Worm (Caenorhabditis elegans) whole organism, young adult: ENCODE results near the gene F29F11.20.

ENCODE experiments used
- C17E4.6 ChIP-seq: fragments of 200-800 bp; sonication (Bioruptor generic); IDR thresholded peaks from 2 replicates; pipeline ENCODE4 v1.3.6; 2022; ENCODE audit warnings: missing genetic modification reagents, missing genetic modification characterization, missing compliant biosample characterization
- F23B12.7 ChIP-seq: sonication (generic microtip); optimal IDR thresholded peaks from 2 replicates; lab custom pipeline; 2017; ENCODE audit warnings: missing genetic modification characterization, mild to moderate bottlenecking, missing compliant biosample characterization, antibody characterized with exemption, moderate library complexity; ENCODE audit not compliant: insufficient read depth
- F49E8.2 ChIP-seq: sonication (generic microtip); optimal IDR thresholded peaks from 3 replicates; lab custom pipeline; 2017; ENCODE audit warnings: missing genetic modification characterization, mild to moderate bottlenecking, missing compliant biosample characterization, antibody characterized with exemption, moderate library complexity; ENCODE audit not compliant: insufficient read depth
- T26A5.8 ChIP-seq: sonication (generic microtip); optimal IDR thresholded peaks from 2 replicates; lab custom pipeline; 2016; ENCODE audit warnings: missing genetic modification characterization, missing compliant biosample characterization
- Y53G8AR.9 ChIP-seq: fragments of 200-800 bp; sonication (Bioruptor generic); conservative IDR thresholded peaks from 2 replicates; pipeline ENCODE4 v1.3.6; 2022; ENCODE audit warnings: missing genetic modification reagents, missing genetic modification characterization, missing compliant biosample characterization
- akir-1 ChIP-seq: fragments of 200-800 bp; sonication (Bioruptor generic); optimal IDR thresholded peaks from 2 replicates; lab custom pipeline; 2018; ENCODE audit warnings: mild to moderate bottlenecking, missing genetic modification characterization, moderate library complexity, missing compliant biosample characterization
- attf-3 ChIP-seq: fragments of 200-800 bp; sonication (Bioruptor generic); conservative IDR thresholded peaks from 2 replicates; pipeline ENCODE4 v1.3.6; 2022; ENCODE audit warnings: missing genetic modification reagents, missing genetic modification characterization, missing compliant biosample characterization
- attf-5 ChIP-seq: fragments of 200-800 bp; sonication (Bioruptor generic); optimal IDR thresholded peaks from 2 replicates; lab custom pipeline; 2018; ENCODE audit warnings: mild to moderate bottlenecking, missing genetic modification characterization, missing compliant biosample characterization
- cebp-1 ChIP-seq, 2 experiments: fragments of 200-800 bp in 1 of 2; sonication (Bioruptor generic) in 1 of 2; sonication (generic microtip) in 1 of 2; IDR thresholded peaks in 1 of 2; optimal IDR thresholded peaks in 1 of 2; 2 replicates each; pipeline versions ENCODE4 v1.3.6 to Lab custom; 2017 to 2022; ENCODE audit warnings: missing compliant biosample characterization in 2 of 2, missing genetic modification characterization in 2 of 2, mild to moderate bottlenecking in 1 of 2, missing genetic modification reagents in 1 of 2, moderate library complexity in 1 of 2
- cebp-2 ChIP-seq: fragments of 200-800 bp; sonication (Bioruptor generic); IDR thresholded peaks from 2 replicates; pipeline ENCODE4 v1.3.6; 2022; ENCODE audit warnings: missing genetic modification characterization, missing compliant biosample characterization
- ceh-100 ChIP-seq: fragments of 200-800 bp; sonication (Bioruptor generic); IDR thresholded peaks from 2 replicates; pipeline ENCODE4 v1.3.6; 2022; ENCODE audit warnings: missing genetic modification reagents, missing genetic modification characterization, missing compliant biosample characterization
- ceh-27 ChIP-seq: fragments of 200-800 bp; sonication (Bioruptor generic); optimal IDR thresholded peaks from 2 replicates; lab custom pipeline; 2018; ENCODE audit warnings: mild to moderate bottlenecking, missing genetic modification characterization, moderate library complexity, missing compliant biosample characterization
- ceh-40 ChIP-seq: fragments of 200-800 bp; sonication (Bioruptor generic); IDR thresholded peaks from 2 replicates; pipeline ENCODE4 v1.3.6; 2022; ENCODE audit warnings: missing genetic modification characterization, missing compliant biosample characterization
- ceh-58 ChIP-seq: fragments of 200-800 bp; sonication (Bioruptor generic); IDR thresholded peaks from 2 replicates; pipeline ENCODE4 v1.3.6; 2022; ENCODE audit warnings: missing genetic modification characterization, missing compliant biosample characterization
- ceh-79 ChIP-seq: sonication (generic microtip); optimal IDR thresholded peaks from 2 replicates; lab custom pipeline; 2017; ENCODE audit warnings: mild to moderate bottlenecking, missing genetic modification characterization, missing compliant biosample characterization
- dox-1 ChIP-seq: fragments of 200-800 bp; sonication (Bioruptor generic); IDR thresholded peaks from 2 replicates; pipeline ENCODE4 v1.3.6; 2022; ENCODE audit warnings: missing genetic modification reagents, missing genetic modification characterization, missing compliant biosample characterization
- efl-1 ChIP-seq: fragments of 150-350 bp; optimal IDR thresholded peaks from 2 replicates; lab custom pipeline; 2014; ENCODE audit warnings: missing biosample characterization, missing genetic modification reagents, missing genetic modification characterization
- egl-44 ChIP-seq: fragments of 200-800 bp; sonication (Bioruptor generic); IDR thresholded peaks from 2 replicates; pipeline ENCODE4 v1.3.6; 2022; ENCODE audit warnings: missing genetic modification reagents, missing genetic modification characterization, missing compliant biosample characterization
- egrh-3 ChIP-seq: fragments of 200-800 bp; sonication (Bioruptor generic); IDR thresholded peaks from 2 replicates; pipeline ENCODE4 v1.3.6; 2022; ENCODE audit warnings: missing genetic modification reagents, missing genetic modification characterization, missing compliant biosample characterization
- ets-4 ChIP-seq: fragments of 200-800 bp; sonication (Bioruptor generic); optimal IDR thresholded peaks from 2 replicates; lab custom pipeline; 2018; ENCODE audit warnings: mild to moderate bottlenecking, missing genetic modification characterization, missing compliant biosample characterization
- gei-17 ChIP-seq: fragments of 200-800 bp; sonication (Bioruptor generic); optimal IDR thresholded peaks from 2 replicates; lab custom pipeline; 2018; ENCODE audit warnings: mild to moderate bottlenecking, missing genetic modification characterization, missing compliant biosample characterization
- him-1 ChIP-seq: sonication (generic microtip); optimal IDR thresholded peaks from 2 replicates; lab custom pipeline; 2016; ENCODE audit warnings: missing genotype, missing genetic modification reagents, missing genetic modification characterization, missing compliant biosample characterization
- hmg-20 ChIP-seq: fragments of 200-800 bp; sonication (Bioruptor generic); IDR thresholded peaks from 2 replicates; pipeline ENCODE4 v1.3.6; 2022; ENCODE audit warnings: missing genetic modification reagents, missing genetic modification characterization, missing compliant biosample characterization
- let-607 ChIP-seq, 2 experiments: fragments of 200-800 bp in 1 of 2; sonication (Bioruptor generic) in 1 of 2; sonication (generic microtip) in 1 of 2; optimal IDR thresholded peaks; 2 replicates each; lab custom pipeline; 2016 to 2018; ENCODE audit warnings: mild to moderate bottlenecking in 2 of 2, missing compliant biosample characterization in 2 of 2, missing genetic modification characterization in 2 of 2, moderate library complexity in 2 of 2, missing genotype in 1 of 2
- lin-26 ChIP-seq: fragments of 200-800 bp; sonication (Bioruptor generic); IDR thresholded peaks from 2 replicates; pipeline ENCODE4 v1.3.6; 2022; ENCODE audit warnings: missing genetic modification reagents, missing genetic modification characterization, missing compliant biosample characterization
- lin-54 ChIP-seq: fragments of 200-800 bp; sonication (Bioruptor generic); optimal IDR thresholded peaks from 2 replicates; lab custom pipeline; 2018; ENCODE audit warnings: mild to moderate bottlenecking, missing genetic modification characterization, missing compliant biosample characterization
- lsl-1 ChIP-seq: fragments of 200-800 bp; sonication (Bioruptor generic); optimal IDR thresholded peaks from 2 replicates; lab custom pipeline; 2018; ENCODE audit warnings: mild to moderate bottlenecking, missing genetic modification characterization, moderate library complexity, missing compliant biosample characterization
- madf-10 ChIP-seq: sonication (generic microtip); optimal IDR thresholded peaks from 2 replicates; lab custom pipeline; 2016; ENCODE audit warnings: mild to moderate bottlenecking, missing genetic modification characterization, missing compliant biosample characterization
- madf-8 ChIP-seq: fragments of 200-800 bp; sonication (Bioruptor generic); conservative IDR thresholded peaks from 2 replicates; pipeline ENCODE4 v1.3.6; 2022; ENCODE audit warnings: missing genetic modification reagents, missing genetic modification characterization, missing compliant biosample characterization
- nfya-2 ChIP-seq: fragments of 200-800 bp; sonication (Bioruptor generic); IDR thresholded peaks from 2 replicates; pipeline ENCODE4 v1.3.6; 2022; ENCODE audit warnings: missing genetic modification reagents, missing genetic modification characterization, missing compliant biosample characterization
- nhr-120 ChIP-seq: fragments of 200-800 bp; sonication (Bioruptor generic); IDR thresholded peaks from 2 replicates; pipeline ENCODE4 v1.3.6; 2022; ENCODE audit warnings: missing genetic modification characterization, missing compliant biosample characterization
- pha-4 ChIP-seq: fragments of 150-350 bp; sonication (generic microtip); optimal IDR thresholded peaks from 2 replicates; lab custom pipeline; 2014; ENCODE audit warnings: missing biosample characterization, missing genetic modification reagents, missing genetic modification characterization
- rcor-1 ChIP-seq: fragments of 200-800 bp; sonication (Bioruptor generic); IDR thresholded peaks from 2 replicates; pipeline ENCODE4 v1.3.6; 2022; ENCODE audit warnings: missing genetic modification reagents, missing genetic modification characterization, missing compliant biosample characterization
- rec-8 ChIP-seq, 2 experiments: sonication (generic microtip); optimal IDR thresholded peaks; 2 replicates each; lab custom pipeline; 2016; ENCODE audit warnings: mild to moderate bottlenecking in 2 of 2, missing genetic modification characterization in 2 of 2, missing genetic modification reagents in 2 of 2, missing genotype in 2 of 2, missing biosample characterization in 1 of 2, missing compliant biosample characterization in 1 of 2, moderate library complexity in 1 of 2
- repo-1 ChIP-seq: sonication (generic microtip); optimal IDR thresholded peaks from 2 replicates; lab custom pipeline; 2017; ENCODE audit warnings: mild to moderate bottlenecking, missing genetic modification characterization, missing compliant biosample characterization
- rpc-1 ChIP-seq, 2 experiments: fragments of 150-350 bp in 1 of 2; sonication (generic microtip) in 1 of 2; optimal IDR thresholded peaks; 2 replicates each; lab custom pipeline; 2014 to 2018; ENCODE audit warnings: missing biosample characterization in 1 of 2, missing genetic modification characterization in 1 of 2, missing genetic modification reagents in 1 of 2, missing genotype in 1 of 2
- sea-2 ChIP-seq: fragments of 200-800 bp; sonication (Bioruptor generic); IDR thresholded peaks from 2 replicates; pipeline ENCODE4 v1.3.6; 2022; ENCODE audit warnings: missing genetic modification characterization, missing compliant biosample characterization
- tbp1 ChIP-seq: fragments of 200-800 bp; sonication (Bioruptor generic); optimal IDR thresholded peaks from 2 replicates; lab custom pipeline; 2018; ENCODE audit warnings: mild to moderate bottlenecking, missing genetic modification characterization, missing compliant biosample characterization
- unc-130 ChIP-seq: sonication (generic microtip); optimal IDR thresholded peaks from 2 replicates; lab custom pipeline; 2016; ENCODE audit warnings: missing genetic modification reagents, missing genetic modification characterization, missing compliant biosample characterization
- unc-62 ChIP-seq: fragments of 150-350 bp; optimal IDR thresholded peaks from 2 replicates; lab custom pipeline; 2014; ENCODE audit warnings: missing biosample characterization, missing genetic modification reagents, missing genetic modification characterization
- zfh-2 ChIP-seq: fragments of 200-800 bp; sonication (Bioruptor generic); conservative IDR thresholded peaks from 2 replicates; pipeline ENCODE4 v1.3.6; 2022; ENCODE audit warnings: missing genetic modification reagents, missing genetic modification characterization, missing compliant biosample characterization
- ztf-6 ChIP-seq: fragments of 200-800 bp; sonication (Bioruptor generic); IDR thresholded peaks from 2 replicates; pipeline ENCODE4 v1.3.6; 2022; ENCODE audit warnings: missing genetic modification reagents, missing genetic modification characterization, missing compliant biosample characterization

Gene F29F11.20

ce11 chrV:10716865-10717713 is 29.4 kb downstream of the F29F11.20 start (continued):
- TF ChIP-seq lin-26 (GFP tag; lab: Robert Waterston, UW) = peak; percentile 45; the same call in 1 of the 2 replicates
- TF ChIP-seq efl-1 (GFP tag; lab: Kevin White, UChicago) = no peak
- no peak for TF ChIP-seq C17E4.6 (GFP tag; lab: Robert Waterston, UW)
- TF ChIP-seq zfh-2 (GFP tag; lab: Robert Waterston, UW) = peak; percentile 82
- no peak for TF ChIP-seq tbp1 (GFP tag; lab: Kevin White, UChicago)
- TF ChIP-seq gei-17 (GFP tag; lab: Kevin White, UChicago) = no peak
- TF ChIP-seq T26A5.8 (tag; lab: Kevin White, UChicago) = no peak
- TF ChIP-seq repo-1 (tag; lab: Kevin White, UChicago) = no peak
- TF ChIP-seq sea-2 (GFP tag; lab: Robert Waterston, UW) = no peak
- no peak for TF ChIP-seq ceh-100 (GFP tag; lab: Robert Waterston, UW)
- no peak for TF ChIP-seq nfya-2 (GFP tag; lab: Robert Waterston, UW)
- TF ChIP-seq pha-4 (tag; lab: Kevin White, UChicago) = no peak
- no peak for TF ChIP-seq madf-10
- 0 out of 2 replicates have a peak, but pooled peaks have one; percentile 19 for TF ChIP-seq Y53G8AR.9 (GFP tag; lab: Robert Waterston, UW)
- TF ChIP-seq unc-62 = no peak
- peak; percentile 70; the same call in 1 of the 2 replicates for TF ChIP-seq egrh-3 (GFP tag; lab: Robert Waterston, UW)
- TF ChIP-seq F49E8.2 (tag; lab: Kevin White, UChicago) = no peak
- no peak for TF ChIP-seq madf-8 (GFP tag; lab: Robert Waterston, UW)
- no peak for TF ChIP-seq hmg-20
- no peak for TF ChIP-seq unc-130 (GFP tag; lab: Kevin White, UChicago)
- peak; percentile 36; the same call in 1 of the 2 replicates for TF ChIP-seq dox-1 (GFP tag; lab: Robert Waterston, UW)
- TF ChIP-seq ztf-6 (GFP tag; lab: Robert Waterston, UW) = no peak
- TF ChIP-seq ceh-79 = no peak
- no peak for TF ChIP-seq let-607 (tag; optimal IDR thresholded peaks at IDR 0.05; lab: Kevin White, UChicago)
- TF ChIP-seq ceh-27 = no peak
- no peak for TF ChIP-seq ceh-40
- TF ChIP-seq cebp-2 (GFP tag; lab: Robert Waterston, UW) = no peak
- TF ChIP-seq cebp-1 (GFP tag; IDR thresholded peaks at IDR 0.05; lab: Robert Waterston, UW) = no peak; the same call in 1 of the 2 replicates
- TF ChIP-seq cebp-1 (tag; optimal IDR thresholded peaks at IDR 0.05; lab: Kevin White, UChicago) = peak; percentile 32
- no peak for TF ChIP-seq rpc-1 (optimal IDR thresholded peaks at IDR 0.05; lab: Kevin White, UChicago)
- no peak for TF ChIP-seq rpc-1 (tag; optimal IDR thresholded peaks at IDR 0.05; lab: Kevin White, UChicago)
- TF ChIP-seq akir-1 (GFP tag; lab: Kevin White, UChicago) = no peak

DNA sequence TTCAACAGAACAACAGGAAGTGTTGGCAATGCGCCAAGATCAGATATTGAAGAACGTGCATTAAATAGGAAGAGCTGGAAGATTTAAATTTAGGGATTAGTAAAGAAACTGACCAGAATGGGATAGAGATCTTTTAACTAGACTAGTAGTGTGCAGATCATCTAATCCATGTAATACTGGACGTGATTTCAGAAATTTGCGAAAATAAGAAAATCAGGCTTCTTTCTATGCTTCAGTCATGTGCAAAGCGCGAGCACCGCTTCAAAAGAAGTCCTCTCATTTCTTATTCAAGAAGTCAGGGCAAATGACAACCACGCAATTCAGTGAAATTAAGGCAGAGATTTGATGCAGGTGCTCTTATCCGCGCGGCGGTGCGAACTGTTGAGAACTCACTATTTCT is 30.3 kb downstream of the F29F11.20 start:
- TF ChIP-seq lin-54 (GFP tag; lab: Kevin White, UChicago) = no peak
- TF ChIP-seq attf-3 (GFP tag; lab: Robert Waterston, UW) = no peak
- TF ChIP-seq egrh-3 (GFP tag; lab: Robert Waterston, UW) = no peak
- no peak for TF ChIP-seq ceh-79
- TF ChIP-seq him-1 (tag; lab: Kevin White, UChicago) = no peak
- TF ChIP-seq rcor-1 (GFP tag; lab: Robert Waterston, UW) = no peak
- no peak for TF ChIP-seq madf-8 (GFP tag; lab: Robert Waterston, UW)
- no peak for TF ChIP-seq lin-26 (GFP tag; lab: Robert Waterston, UW)
- no peak for TF ChIP-seq rec-8 (tag; optimal IDR thresholded peaks at IDR 0.05; lab: Kevin White, UChicago)
- no peak for TF ChIP-seq attf-5 (GFP tag; lab: Kevin White, UChicago)
- no peak for TF ChIP-seq nhr-120 (GFP tag; lab: Robert Waterston, UW)
- no peak for TF ChIP-seq F23B12.7 (tag; lab: Kevin White, UChicago)
- TF ChIP-seq egl-44 (GFP tag; lab: Robert Waterston, UW) = no peak
- no peak for TF ChIP-seq lsl-1 (GFP tag; lab: Kevin White, UChicago)
- no peak for TF ChIP-seq ceh-58 (GFP tag; lab: Robert Waterston, UW)
- no peak for TF ChIP-seq let-607 (tag; optimal IDR thresholded peaks at IDR 0.05; lab: Kevin White, UChicago)
- TF ChIP-seq ceh-27 = no peak
- no peak for TF ChIP-seq ets-4 (GFP tag; lab: Kevin White, UChicago)
